Worm (Caenorhabditis elegans) whole organism, young adult: Measurements from ENCODE around the gene nhr-4.

ENCODE experiments used
- B0035.1 ChIP-seq: sonication (generic microtip); optimal IDR thresholded peaks from 2 replicates; lab custom pipeline; 2016; ENCODE audit warnings: missing genetic modification characterization, mild to moderate bottlenecking, missing compliant biosample characterization, missing genotype, missing genetic modification reagents
- F10E7.11 ChIP-seq: sonication (generic microtip); optimal IDR thresholded peaks from 2 replicates; lab custom pipeline; 2017; ENCODE audit warnings: mild to moderate bottlenecking, missing genetic modification characterization, moderate library complexity, missing compliant biosample characterization
- F23B12.7 ChIP-seq: sonication (generic microtip); optimal IDR thresholded peaks from 2 replicates; lab custom pipeline; 2017; ENCODE audit warnings: missing genetic modification characterization, mild to moderate bottlenecking, missing compliant biosample characterization, antibody characterized with exemption, moderate library complexity; ENCODE audit not compliant: insufficient read depth
- F33H1.4 ChIP-seq: fragments of 200-800 bp; sonication (Bioruptor generic); IDR thresholded peaks from 2 replicates; pipeline ENCODE4 v1.3.6; 2022; ENCODE audit warnings: missing genetic modification reagents, missing genetic modification characterization, missing compliant biosample characterization
- F49E8.2 ChIP-seq: sonication (generic microtip); optimal IDR thresholded peaks from 3 replicates; lab custom pipeline; 2017; ENCODE audit warnings: missing genetic modification characterization, mild to moderate bottlenecking, missing compliant biosample characterization, antibody characterized with exemption, moderate library complexity; ENCODE audit not compliant: insufficient read depth
- Y67H2A.10 ChIP-seq: fragments of 200-800 bp; sonication (Bioruptor generic); conservative IDR thresholded peaks from 2 replicates; pipeline ENCODE4 v1.3.6; 2022; ENCODE audit warnings: missing genetic modification reagents, missing genetic modification characterization, missing compliant biosample characterization
- atf-7 ChIP-seq: sonication (generic microtip); optimal IDR thresholded peaks from 2 replicates; lab custom pipeline; 2017; ENCODE audit warnings: mild to moderate bottlenecking, missing genetic modification characterization, missing compliant biosample characterization
- attf-3 ChIP-seq: fragments of 200-800 bp; sonication (Bioruptor generic); conservative IDR thresholded peaks from 2 replicates; pipeline ENCODE4 v1.3.6; 2022; ENCODE audit warnings: missing genetic modification reagents, missing genetic modification characterization, missing compliant biosample characterization
- attf-5 ChIP-seq: fragments of 200-800 bp; sonication (Bioruptor generic); optimal IDR thresholded peaks from 2 replicates; lab custom pipeline; 2018; ENCODE audit warnings: mild to moderate bottlenecking, missing genetic modification characterization, missing compliant biosample characterization
- cebp-1 ChIP-seq, 2 experiments: fragments of 200-800 bp in 1 of 2; sonication (Bioruptor generic) in 1 of 2; sonication (generic microtip) in 1 of 2; IDR thresholded peaks in 1 of 2; optimal IDR thresholded peaks in 1 of 2; 2 replicates each; pipeline versions ENCODE4 v1.3.6 to Lab custom; 2017 to 2022; ENCODE audit warnings: missing compliant biosample characterization in 2 of 2, missing genetic modification characterization in 2 of 2, mild to moderate bottlenecking in 1 of 2, missing genetic modification reagents in 1 of 2, moderate library complexity in 1 of 2
- ceh-58 ChIP-seq: fragments of 200-800 bp; sonication (Bioruptor generic); IDR thresholded peaks from 2 replicates; pipeline ENCODE4 v1.3.6; 2022; ENCODE audit warnings: missing genetic modification characterization, missing compliant biosample characterization
- die-1 ChIP-seq: sonication (generic microtip); optimal IDR thresholded peaks from 2 replicates; lab custom pipeline; 2016; ENCODE audit warnings: missing genotype, mild to moderate bottlenecking, missing genetic modification characterization, missing compliant biosample characterization
- dox-1 ChIP-seq: fragments of 200-800 bp; sonication (Bioruptor generic); IDR thresholded peaks from 2 replicates; pipeline ENCODE4 v1.3.6; 2022; ENCODE audit warnings: missing genetic modification reagents, missing genetic modification characterization, missing compliant biosample characterization
- dpl-1 ChIP-seq: fragments of 150-350 bp; optimal IDR thresholded peaks from 2 replicates; lab custom pipeline; 2014; ENCODE audit warnings: missing biosample characterization, missing genetic modification reagents, missing genetic modification characterization
- egl-18 ChIP-seq: fragments of 200-800 bp; sonication (Bioruptor generic); IDR thresholded peaks from 2 replicates; pipeline ENCODE4 v1.3.6; 2022; ENCODE audit warnings: missing genetic modification reagents, missing genetic modification characterization, missing compliant biosample characterization
- egrh-3 ChIP-seq: fragments of 200-800 bp; sonication (Bioruptor generic); IDR thresholded peaks from 2 replicates; pipeline ENCODE4 v1.3.6; 2022; ENCODE audit warnings: missing genetic modification reagents, missing genetic modification characterization, missing compliant biosample characterization
- fkh-3 ChIP-seq: sonication (generic microtip); optimal IDR thresholded peaks from 2 replicates; lab custom pipeline; 2016; ENCODE audit warnings: mild to moderate bottlenecking, missing genetic modification characterization, missing compliant biosample characterization
- gei-17 ChIP-seq: fragments of 200-800 bp; sonication (Bioruptor generic); optimal IDR thresholded peaks from 2 replicates; lab custom pipeline; 2018; ENCODE audit warnings: mild to moderate bottlenecking, missing genetic modification characterization, missing compliant biosample characterization
- him-1 ChIP-seq: sonication (generic microtip); optimal IDR thresholded peaks from 2 replicates; lab custom pipeline; 2016; ENCODE audit warnings: missing genotype, missing genetic modification reagents, missing genetic modification characterization, missing compliant biosample characterization
- hlh-12 ChIP-seq: sonication (generic microtip); optimal IDR thresholded peaks from 2 replicates; lab custom pipeline; 2016; ENCODE audit warnings: missing genetic modification characterization, missing compliant biosample characterization
- hmg-1.2 ChIP-seq: fragments of 200-800 bp; sonication (Bioruptor generic); IDR thresholded peaks from 2 replicates; pipeline ENCODE4 v1.3.6; 2022; ENCODE audit warnings: missing genetic modification reagents, missing genetic modification characterization, missing compliant biosample characterization
- hrde-1 ChIP-seq: sonication (generic microtip); optimal IDR thresholded peaks from 2 replicates; lab custom pipeline; 2016; ENCODE audit warnings: missing genetic modification characterization, mild to moderate bottlenecking, missing compliant biosample characterization, moderate library complexity, missing genotype, missing genetic modification reagents, borderline replicate concordance
- let-526 ChIP-seq: fragments of 200-800 bp; sonication (Bioruptor generic); IDR thresholded peaks from 2 replicates; pipeline ENCODE4 v1.3.6; 2022; ENCODE audit warnings: missing genetic modification reagents, missing genetic modification characterization, missing compliant biosample characterization
- let-607 ChIP-seq, 2 experiments: fragments of 200-800 bp in 1 of 2; sonication (Bioruptor generic) in 1 of 2; sonication (generic microtip) in 1 of 2; optimal IDR thresholded peaks; 2 replicates each; lab custom pipeline; 2016 to 2018; ENCODE audit warnings: mild to moderate bottlenecking in 2 of 2, missing compliant biosample characterization in 2 of 2, missing genetic modification characterization in 2 of 2, moderate library complexity in 2 of 2, missing genotype in 1 of 2
- lin-26 ChIP-seq: fragments of 200-800 bp; sonication (Bioruptor generic); IDR thresholded peaks from 2 replicates; pipeline ENCODE4 v1.3.6; 2022; ENCODE audit warnings: missing genetic modification reagents, missing genetic modification characterization, missing compliant biosample characterization
- lin-40 ChIP-seq: sonication (generic microtip); optimal IDR thresholded peaks from 2 replicates; lab custom pipeline; 2016; ENCODE audit warnings: missing genetic modification characterization, mild to moderate bottlenecking, missing compliant biosample characterization, missing genotype, missing genetic modification reagents
- lsl-1 ChIP-seq: fragments of 200-800 bp; sonication (Bioruptor generic); optimal IDR thresholded peaks from 2 replicates; lab custom pipeline; 2018; ENCODE audit warnings: mild to moderate bottlenecking, missing genetic modification characterization, moderate library complexity, missing compliant biosample characterization
- madf-6 ChIP-seq: fragments of 200-800 bp; sonication (Bioruptor generic); IDR thresholded peaks from 2 replicates; pipeline ENCODE4 v1.3.6; 2022; ENCODE audit warnings: missing genetic modification reagents, missing genetic modification characterization, missing compliant biosample characterization
- mcd-1 ChIP-seq: fragments of 200-800 bp; sonication (Bioruptor generic); IDR thresholded peaks from 2 replicates; pipeline ENCODE4 v1.3.6; 2022; ENCODE audit warnings: missing genetic modification reagents, missing genetic modification characterization, missing compliant biosample characterization
- nfya-1 ChIP-seq: sonication (generic microtip); optimal IDR thresholded peaks from 2 replicates; lab custom pipeline; 2017; ENCODE audit warnings: antibody characterized with exemption, missing compliant biosample characterization, missing genetic modification characterization, borderline replicate concordance; ENCODE audit not compliant: insufficient read depth
- nhr-80 ChIP-seq: sonication (generic microtip); optimal IDR thresholded peaks from 2 replicates; lab custom pipeline; 2016; ENCODE audit warnings: missing genetic modification characterization, missing compliant biosample characterization
- rcor-1 ChIP-seq: fragments of 200-800 bp; sonication (Bioruptor generic); IDR thresholded peaks from 2 replicates; pipeline ENCODE4 v1.3.6; 2022; ENCODE audit warnings: missing genetic modification reagents, missing genetic modification characterization, missing compliant biosample characterization
- rpc-1 ChIP-seq, 2 experiments: fragments of 150-350 bp in 1 of 2; sonication (generic microtip) in 1 of 2; optimal IDR thresholded peaks; 2 replicates each; lab custom pipeline; 2014 to 2018; ENCODE audit warnings: missing biosample characterization in 1 of 2, missing genetic modification characterization in 1 of 2, missing genetic modification reagents in 1 of 2, missing genotype in 1 of 2
- sea-2 ChIP-seq: fragments of 200-800 bp; sonication (Bioruptor generic); IDR thresholded peaks from 2 replicates; pipeline ENCODE4 v1.3.6; 2022; ENCODE audit warnings: missing genetic modification characterization, missing compliant biosample characterization
- snpc-1.3 ChIP-seq: sonication (generic microtip); optimal IDR thresholded peaks from 2 replicates; lab custom pipeline; 2017; ENCODE audit warnings: missing genetic modification characterization, mild to moderate bottlenecking, missing compliant biosample characterization, antibody characterized with exemption, moderate library complexity, missing genotype, missing genetic modification reagents; ENCODE audit not compliant: insufficient read depth
- snpc-3.4 ChIP-seq: sonication (generic microtip); optimal IDR thresholded peaks from 2 replicates; lab custom pipeline; 2017; ENCODE audit warnings: missing genetic modification characterization, mild to moderate bottlenecking, missing compliant biosample characterization, antibody characterized with exemption, moderate library complexity, missing genotype, missing genetic modification reagents
- snpc-4 ChIP-seq, 5 experiments: fragments of 150-350 bp in 1 of 5; sonication (generic microtip) in 4 of 5; optimal IDR thresholded peaks; 2 replicates each; lab custom pipeline; 2014 to 2018; ENCODE audit warnings: missing genetic modification characterization in 5 of 5, missing biosample characterization in 3 of 5, antibody characterized with exemption in 2 of 5, mild to moderate bottlenecking in 2 of 5, missing compliant biosample characterization in 2 of 5, missing genotype in 2 of 5, moderate library complexity in 2 of 5, missing genetic modification reagents in 1 of 5
- tlf-1 ChIP-seq: fragments of 200-800 bp; sonication (Bioruptor generic); optimal IDR thresholded peaks from 2 replicates; lab custom pipeline; 2018; ENCODE audit warnings: mild to moderate bottlenecking, missing genetic modification characterization, missing compliant biosample characterization
- unc-130 ChIP-seq: sonication (generic microtip); optimal IDR thresholded peaks from 2 replicates; lab custom pipeline; 2016; ENCODE audit warnings: missing genetic modification reagents, missing genetic modification characterization, missing compliant biosample characterization
- xnd-1 ChIP-seq: sonication (generic microtip); optimal IDR thresholded peaks from 2 replicates; lab custom pipeline; 2016; ENCODE audit warnings: missing genotype, missing genetic modification reagents, missing genetic modification characterization, missing compliant biosample characterization

nhr-4 gene

ce11 chrIV:9873837-9874236, 5.3 kb upstream of the nhr-4 start (continued):
- TF ChIP-seq cebp-1 (GFP tag; IDR thresholded peaks at IDR 0.05; lab: Robert Waterston, UW) (no peak), cebp-1 (tag; optimal IDR thresholded peaks at IDR 0.05; lab: Kevin White, UChicago) (peak; percentile 61), hmg-1.2 (GFP tag; lab: Robert Waterston, UW) (peak; percentile 80; the same call in 1 of the 2 replicates), egl-18 (GFP tag; lab: Robert Waterston, UW) (no peak), Y67H2A.10 (GFP tag; lab: Robert Waterston, UW) (no peak), rpc-1 (optimal IDR thresholded peaks at IDR 0.05; lab: Kevin White, UChicago) (no peak), rpc-1 (tag; optimal IDR thresholded peaks at IDR 0.05; lab: Kevin White, UChicago) (no peak), attf-5 (GFP tag; lab: Kevin White, UChicago) (peak; percentile 51), F10E7.11 (tag; lab: Kevin White, UChicago) (no peak)

- TF ChIP-seq attf-3 (GFP tag; lab: Robert Waterston, UW): no peak
- no peak for TF ChIP-seq die-1
- TF ChIP-seq cebp-1 (GFP tag; IDR thresholded peaks at IDR 0.05; lab: Robert Waterston, UW): no peak
- TF ChIP-seq cebp-1 (tag; optimal IDR thresholded peaks at IDR 0.05; lab: Kevin White, UChicago): peak; percentile 47
- TF ChIP-seq F10E7.11 (tag; lab: Kevin White, UChicago): no peak
- TF ChIP-seq sea-2 (GFP tag; lab: Robert Waterston, UW): no peak
- TF ChIP-seq atf-7 (tag; lab: Kevin White, UChicago): peak; percentile 0
- TF ChIP-seq B0035.1 (tag; lab: Kevin White, UChicago): no peak
- TF ChIP-seq gei-17 (GFP tag; lab: Kevin White, UChicago): no peak
- TF ChIP-seq lin-40 (tag; lab: Kevin White, UChicago): peak; percentile 52
- TF ChIP-seq lin-26 (GFP tag; lab: Robert Waterston, UW): no peak
- no peak for TF ChIP-seq let-526 (GFP tag; lab: Robert Waterston, UW)
- TF ChIP-seq tlf-1 (GFP tag; lab: Kevin White, UChicago): no peak
- TF ChIP-seq lsl-1 (GFP tag; lab: Kevin White, UChicago): no peak
- TF ChIP-seq nhr-80 (tag; lab: Kevin White, UChicago): peak; percentile 89
- TF ChIP-seq let-607 (tag; optimal IDR thresholded peaks at IDR 0.05; lab: Kevin White, UChicago): peak in 1 of 2 experiments; percentile 8
- peak; percentile 14 for TF ChIP-seq attf-5 (GFP tag; lab: Kevin White, UChicago)
- no peak for TF ChIP-seq hlh-12 (tag; lab: Kevin White, UChicago)
Measured at ce11 chrIV:9875646-9876045, 3.5 kb upstream of the nhr-4 start.

ce11 chrIV:9884257-9884656, 5.1 kb downstream of the nhr-4 start, which contains the start of the genes prp-18 and mccc-1:
TSS of gene prp-18 (minus strand) at chrIV:9884383.
TSS of gene mccc-1 (plus strand) at chrIV:9884570.
- TF ChIP-seq fkh-3 (tag; lab: Kevin White, UChicago) (no peak), dox-1 (GFP tag; lab: Robert Waterston, UW) (peak; percentile 50; the same call in 1 of the 2 replicates), lin-40 (tag; lab: Kevin White, UChicago) (no peak), xnd-1 (tag; lab: Kevin White, UChicago) (no peak), snpc-1.3 (tag; lab: Kevin White, UChicago) (peak; percentile 16), lsl-1 (GFP tag; lab: Kevin White, UChicago) (peak; percentile 40), F23B12.7 (tag; lab: Kevin White, UChicago) (peak; percentile 63), rcor-1 (GFP tag; lab: Robert Waterston, UW) (peak; percentile 37; the same call in 1 of the 2 replicates), F33H1.4 (GFP tag; lab: Robert Waterston, UW) (peak; percentile 47; the same call in 1 of the 2 replicates), hrde-1 (tag; lab: Kevin White, UChicago) (no peak), snpc-3.4 (tag; lab: Kevin White, UChicago) (peak; percentile 8), snpc-4 (GFP tag; optimal IDR thresholded peaks at IDR 0.05; lab: Kevin White, UChicago) (no peak), snpc-4 (tag; optimal IDR thresholded peaks at IDR 0.05; lab: Kevin White, UChicago) (peak in 2 of 4 experiments; percentile 35 to 44), mcd-1 (GFP tag; lab: Robert Waterston, UW) (peak; percentile 89), nfya-1 (tag; lab: Kevin White, UChicago) (no peak), him-1 (peak; percentile 23), F49E8.2 (tag; lab: Kevin White, UChicago) (peak; percentile 12), madf-6 (GFP tag; lab: Robert Waterston, UW) (peak; percentile 23; the same call in 1 of the 2 replicates), egrh-3 (no peak), dpl-1 (GFP tag; lab: Kevin White, UChicago) (peak; percentile 20), attf-5 (GFP tag; lab: Kevin White, UChicago) (peak; percentile 25), hmg-1.2 (GFP tag; lab: Robert Waterston, UW) (peak; percentile 77; the same call in 1 of the 2 replicates), nhr-80 (tag; lab: Kevin White, UChicago) (peak; percentile 33), unc-130 (GFP tag; lab: Kevin White, UChicago) (peak; percentile 2), ceh-58 (GFP tag; lab: Robert Waterston, UW) (no peak)
